Worm (Caenorhabditis elegans) whole organism, early embryonic: Measurements from ENCODE around the gene T14G8.3.

Source experiments
- B0310.2 ChIP-seq: sonication (generic microtip); optimal IDR thresholded peaks from 2 replicates; lab custom pipeline; 2016; ENCODE audit warnings: mild to moderate bottlenecking, missing genetic modification characterization, missing compliant biosample characterization
- F13C5.2 ChIP-seq: sonication (generic microtip); optimal IDR thresholded peaks from 2 replicates; lab custom pipeline; 2017; ENCODE audit warnings: mild to moderate bottlenecking, missing genetic modification characterization, inconsistent platforms, missing compliant biosample characterization
- aly-1 ChIP-seq: sonication (generic microtip); optimal IDR thresholded peaks from 2 replicates; lab custom pipeline; 2016; ENCODE audit warnings: missing genetic modification characterization, missing compliant biosample characterization
- ama-1 ChIP-seq: fragments of 150-350 bp; optimal IDR thresholded peaks from 2 replicates; lab custom pipeline; 2014
- ceh-13 ChIP-seq: fragments of 200-800 bp; sonication (Bioruptor generic); optimal IDR thresholded peaks from 2 replicates; lab custom pipeline; 2018; ENCODE audit warnings: mild to moderate bottlenecking, missing genetic modification characterization, missing compliant biosample characterization
- ceh-36 ChIP-seq: sonication (generic microtip); optimal IDR thresholded peaks from 2 replicates; lab custom pipeline; 2016; ENCODE audit warnings: missing genetic modification characterization, inconsistent platforms, missing compliant biosample characterization
- ets-7 ChIP-seq: sonication (generic microtip); optimal IDR thresholded peaks from 2 replicates; lab custom pipeline; 2016; ENCODE audit warnings: missing genotype, missing genetic modification characterization, missing compliant biosample characterization
- flt-1 ChIP-seq: fragments of 200-800 bp; sonication (Bioruptor generic); IDR thresholded peaks from 2 replicates; pipeline ENCODE4 v1.3.6; 2022; ENCODE audit warnings: missing genetic modification characterization, missing compliant biosample characterization
- hmbx-1 ChIP-seq: sonication (generic microtip); optimal IDR thresholded peaks from 2 replicates; lab custom pipeline; 2016; ENCODE audit warnings: mild to moderate bottlenecking, missing genetic modification characterization, missing compliant biosample characterization
- hmg-4 ChIP-seq: fragments of 200-800 bp; sonication (Bioruptor generic); optimal IDR thresholded peaks from 2 replicates; lab custom pipeline; 2018; ENCODE audit warnings: mild to moderate bottlenecking, missing genetic modification characterization, missing compliant biosample characterization
- hnd-1 ChIP-seq: sonication (generic microtip); optimal IDR thresholded peaks from 2 replicates; lab custom pipeline; 2016; ENCODE audit warnings: missing genetic modification characterization, missing compliant biosample characterization
- pes-1 ChIP-seq: fragments of 200-800 bp; sonication (Bioruptor generic); IDR thresholded peaks from 2 replicates; pipeline ENCODE4 v1.3.6; 2022; ENCODE audit warnings: missing genetic modification reagents, missing genetic modification characterization, missing compliant biosample characterization
- scrt-1 ChIP-seq: fragments of 200-800 bp; sonication (Bioruptor generic); IDR thresholded peaks from 2 replicates; pipeline ENCODE4 v1.3.6; 2022; ENCODE audit warnings: missing genetic modification characterization, missing compliant biosample characterization
- sea-1 ChIP-seq: fragments of 200-800 bp; sonication (Bioruptor generic); conservative IDR thresholded peaks from 2 replicates; pipeline ENCODE4 v1.3.6; 2022; ENCODE audit warnings: missing genetic modification characterization, missing compliant biosample characterization
- tbx-11 ChIP-seq: fragments of 200-800 bp; sonication (Bioruptor generic); IDR thresholded peaks from 2 replicates; pipeline ENCODE4 v1.3.6; 2022; ENCODE audit warnings: missing genetic modification characterization, missing compliant biosample characterization
- tbx-37 ChIP-seq: fragments of 200-800 bp; sonication (Bioruptor generic); conservative IDR thresholded peaks from 2 replicates; pipeline ENCODE4 v1.3.6; 2022; ENCODE audit warnings: missing genetic modification reagents, missing genetic modification characterization, missing compliant biosample characterization
- tra-4 ChIP-seq: sonication (generic microtip); optimal IDR thresholded peaks from 2 replicates; lab custom pipeline; 2017; ENCODE audit warnings: missing genetic modification characterization, missing compliant biosample characterization

T14G8.3 gene

DNA sequence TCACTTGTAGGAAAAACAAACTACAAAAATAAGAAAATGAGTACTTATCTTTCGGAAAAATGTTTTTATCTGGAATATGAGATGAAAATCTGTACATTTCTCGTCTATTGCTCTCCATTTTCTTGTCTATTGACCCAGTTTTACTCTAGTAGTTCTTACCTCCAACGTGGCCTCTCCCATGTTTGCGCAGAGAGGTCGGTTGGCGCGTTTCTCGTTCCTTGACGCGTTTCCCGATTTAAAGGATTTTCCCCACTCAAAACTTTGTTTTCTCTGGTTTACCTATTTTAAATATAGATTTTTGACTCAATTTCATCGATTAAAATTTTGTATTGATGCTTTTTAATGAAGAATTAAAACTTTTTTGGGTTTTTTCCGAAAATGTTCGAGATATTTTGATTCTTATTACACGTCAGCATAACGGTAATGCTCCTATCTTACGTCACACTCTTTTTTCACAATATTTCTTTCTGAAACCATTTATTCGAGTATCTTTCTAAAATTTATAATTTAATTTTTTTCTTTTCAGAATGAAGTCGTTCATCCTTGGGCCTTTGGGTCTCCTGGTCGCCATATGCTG lies at the start of gene T14G8.3:
Gene T14G8.3 (plus strand): TSS at position 527 of the 577 bp plus-strand sequence.
- TF ChIP-seq tra-4 (tag; lab: Kevin White, UChicago) (no peak), hmbx-1 (tag; lab: Kevin White, UChicago) (no peak), hmg-4 (GFP tag; lab: Kevin White, UChicago) (no peak), B0310.2 (tag; lab: Kevin White, UChicago) (no peak), aly-1 (no peak), hnd-1 (no peak)

DNA sequence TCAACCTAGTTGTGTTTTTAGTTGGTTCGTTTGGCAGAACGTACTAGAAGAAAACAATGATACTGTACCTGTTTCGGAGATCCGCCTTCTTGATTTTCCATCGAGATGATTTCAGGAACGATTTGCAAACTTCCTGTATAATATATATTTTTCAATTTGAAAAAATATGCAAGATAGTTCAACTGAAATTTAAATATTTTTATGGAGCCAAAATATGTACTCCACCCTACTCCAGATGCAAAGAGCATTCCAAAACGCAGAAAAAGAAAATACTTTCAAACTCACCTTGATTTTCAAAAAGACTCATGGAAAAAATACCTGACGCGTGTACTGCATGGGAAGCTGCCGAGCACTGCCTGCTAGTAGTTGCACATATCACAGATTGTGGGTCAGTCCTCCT lies 47.5 kb upstream of the T14G8.3 start, which contains the start of gene gei-3:
Gene gei-3 (minus strand): TSS at position 101 of the 400 bp plus-strand sequence.
- TF ChIP-seq ceh-36 (tag; lab: Kevin White, UChicago) (no peak), aly-1 (no peak), sea-1 (GFP tag; lab: Robert Waterston, UW) (no peak), tbx-11 (no peak), ceh-13 (no peak), pes-1 (GFP tag; lab: Robert Waterston, UW) (no peak), hnd-1 (no peak), F13C5.2 (tag; lab: Kevin White, UChicago) (no peak), flt-1 (GFP tag; lab: Robert Waterston, UW) (no peak)

DNA sequence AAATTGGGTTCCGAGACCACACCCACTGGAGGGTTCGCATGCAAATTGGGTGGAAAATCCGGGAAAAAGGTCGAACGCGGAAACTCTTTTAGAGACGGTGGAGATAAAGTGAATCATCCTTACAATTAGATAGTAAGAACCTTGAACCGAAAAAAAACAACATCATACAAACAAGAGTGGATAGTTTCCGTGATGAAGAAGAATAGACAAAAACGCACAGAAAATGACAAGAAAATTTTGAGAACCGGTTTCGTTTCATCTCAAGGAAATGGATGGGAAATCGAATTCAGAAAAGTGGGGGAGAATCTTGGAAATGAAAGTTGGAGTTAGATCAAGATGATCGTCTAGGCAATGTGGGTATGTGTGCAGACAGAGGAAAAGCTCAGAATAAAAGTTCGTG lies 45.7 kb upstream of the T14G8.3 start:
- TF ChIP-seq hmg-4 (GFP tag; lab: Kevin White, UChicago) = no peak
- no peak for TF ChIP-seq ceh-13
- TF ChIP-seq hmbx-1 (tag; lab: Kevin White, UChicago) = no peak
- no peak for TF ChIP-seq pes-1 (GFP tag; lab: Robert Waterston, UW)
- TF ChIP-seq flt-1 (GFP tag; lab: Robert Waterston, UW) = no peak
- no peak for TF ChIP-seq aly-1
- no peak for TF ChIP-seq tra-4 (tag; lab: Kevin White, UChicago)
- no peak for TF ChIP-seq B0310.2 (tag; lab: Kevin White, UChicago)
- TF ChIP-seq F13C5.2 (tag; lab: Kevin White, UChicago) = no peak
- TF ChIP-seq tbx-11 = no peak
- TF ChIP-seq ets-7 (tag; lab: Kevin White, UChicago) = no peak
- no peak for TF ChIP-seq sea-1 (GFP tag; lab: Robert Waterston, UW)
- TF ChIP-seq ama-1 (lab: Kevin White, UChicago) = no peak
- TF ChIP-seq scrt-1 (GFP tag; lab: Robert Waterston, UW) = no peak
- TF ChIP-seq ceh-36 (tag; lab: Kevin White, UChicago) = no peak
- no peak for TF ChIP-seq hnd-1

DNA sequence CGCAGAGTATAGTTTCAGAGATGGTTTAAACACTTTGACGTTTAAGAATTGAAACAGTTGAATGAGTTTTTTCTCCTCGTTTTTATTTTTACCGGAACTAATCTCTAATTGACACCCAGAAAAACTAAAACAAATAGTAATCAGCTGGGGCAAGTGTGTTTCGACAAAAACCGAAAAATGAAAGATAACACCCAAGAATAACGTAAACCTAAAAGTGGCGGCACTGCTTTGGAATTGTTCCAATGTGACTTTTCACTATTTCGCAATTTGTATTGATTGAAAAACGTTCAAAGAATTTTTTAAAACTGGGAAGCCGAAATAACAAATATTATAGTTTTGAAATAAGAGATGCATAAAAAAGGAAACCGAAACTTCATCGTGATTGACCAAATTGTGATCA lies 42.3 kb upstream of the T14G8.3 start:
- TF ChIP-seq sea-1 (GFP tag; lab: Robert Waterston, UW) = no peak
- no peak for TF ChIP-seq tbx-11
- no peak for TF ChIP-seq hmg-4 (GFP tag; lab: Kevin White, UChicago)
- TF ChIP-seq hnd-1 = no peak
- no peak for TF ChIP-seq tbx-37 (GFP tag; lab: Robert Waterston, UW)
- no peak for TF ChIP-seq ceh-36 (tag; lab: Kevin White, UChicago)
- no peak for TF ChIP-seq B0310.2 (tag; lab: Kevin White, UChicago)
- TF ChIP-seq flt-1 (GFP tag; lab: Robert Waterston, UW) = no peak
- no peak for TF ChIP-seq hmbx-1 (tag; lab: Kevin White, UChicago)
- TF ChIP-seq scrt-1 (GFP tag; lab: Robert Waterston, UW) = no peak
- no peak for TF ChIP-seq ama-1 (lab: Kevin White, UChicago)
- TF ChIP-seq pes-1 (GFP tag; lab: Robert Waterston, UW) = no peak
- TF ChIP-seq aly-1 = no peak
- TF ChIP-seq tra-4 (tag; lab: Kevin White, UChicago) = no peak
- TF ChIP-seq ceh-13 = no peak
- no peak for TF ChIP-seq F13C5.2 (tag; lab: Kevin White, UChicago)
- no peak for TF ChIP-seq ets-7 (tag; lab: Kevin White, UChicago)

DNA sequence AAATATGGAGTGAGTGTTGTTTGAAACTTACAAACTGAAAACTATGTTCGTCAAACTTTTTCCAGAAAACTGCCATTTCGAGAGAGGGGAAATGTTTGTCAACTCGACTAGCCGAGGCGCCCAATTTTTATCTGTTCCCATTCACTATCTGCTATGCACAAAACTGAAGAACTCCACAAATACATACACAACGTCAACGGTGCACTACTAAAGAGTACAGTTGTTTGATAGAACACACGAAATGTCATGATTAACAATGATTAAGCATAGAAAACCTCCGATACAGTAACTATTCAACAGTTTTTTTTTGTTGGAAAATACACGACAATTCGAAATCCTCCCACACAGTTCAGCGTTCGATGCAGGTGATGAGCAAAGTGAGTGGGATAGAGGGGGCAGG lies 41.5 kb upstream of the T14G8.3 start:
- TF ChIP-seq F13C5.2 (tag; lab: Kevin White, UChicago) (no peak), flt-1 (GFP tag; lab: Robert Waterston, UW) (no peak), ceh-13 (no peak), B0310.2 (tag; lab: Kevin White, UChicago) (no peak), pes-1 (GFP tag; lab: Robert Waterston, UW) (no peak), aly-1 (no peak), ama-1 (lab: Kevin White, UChicago) (no peak), tra-4 (tag; lab: Kevin White, UChicago) (no peak), scrt-1 (GFP tag; lab: Robert Waterston, UW) (no peak), hmg-4 (GFP tag; lab: Kevin White, UChicago) (no peak), hmbx-1 (tag; lab: Kevin White, UChicago) (no peak), tbx-37 (GFP tag; lab: Robert Waterston, UW) (no peak), ceh-36 (tag; lab: Kevin White, UChicago) (no peak), ets-7 (tag; lab: Kevin White, UChicago) (no peak)

DNA sequence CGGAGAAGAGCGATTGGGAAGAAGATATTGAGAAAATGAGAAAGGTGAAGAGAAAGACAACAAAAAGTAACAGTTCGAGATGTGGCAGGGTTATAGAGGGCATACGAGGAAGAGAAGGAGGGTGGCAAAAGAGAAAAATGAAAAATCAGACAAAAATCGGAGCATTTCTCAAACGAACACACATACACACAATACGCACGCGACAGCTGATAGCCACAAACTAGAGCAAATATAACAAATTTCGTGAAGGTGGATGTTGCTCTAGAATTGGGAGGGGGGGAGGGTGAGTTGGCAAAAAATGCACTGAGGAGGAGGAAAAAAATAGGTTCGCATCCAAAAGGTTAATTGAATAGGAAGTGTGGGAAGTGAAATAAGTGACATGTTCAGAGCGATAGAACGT lies 35.9 kb upstream of the T14G8.3 start:
- TF ChIP-seq tra-4 (tag; lab: Kevin White, UChicago) (no peak), hnd-1 (no peak), hmg-4 (GFP tag; lab: Kevin White, UChicago) (no peak), F13C5.2 (tag; lab: Kevin White, UChicago) (no peak), tbx-11 (no peak), tbx-37 (GFP tag; lab: Robert Waterston, UW) (no peak), flt-1 (GFP tag; lab: Robert Waterston, UW) (no peak), B0310.2 (tag; lab: Kevin White, UChicago) (no peak), ceh-13 (no peak), scrt-1 (GFP tag; lab: Robert Waterston, UW) (no peak), sea-1 (GFP tag; lab: Robert Waterston, UW) (no peak), hmbx-1 (tag; lab: Kevin White, UChicago) (no peak), ama-1 (lab: Kevin White, UChicago) (no peak), ceh-36 (tag; lab: Kevin White, UChicago) (no peak), pes-1 (GFP tag; lab: Robert Waterston, UW) (no peak), ets-7 (tag; lab: Kevin White, UChicago) (no peak), aly-1 (no peak)

DNA sequence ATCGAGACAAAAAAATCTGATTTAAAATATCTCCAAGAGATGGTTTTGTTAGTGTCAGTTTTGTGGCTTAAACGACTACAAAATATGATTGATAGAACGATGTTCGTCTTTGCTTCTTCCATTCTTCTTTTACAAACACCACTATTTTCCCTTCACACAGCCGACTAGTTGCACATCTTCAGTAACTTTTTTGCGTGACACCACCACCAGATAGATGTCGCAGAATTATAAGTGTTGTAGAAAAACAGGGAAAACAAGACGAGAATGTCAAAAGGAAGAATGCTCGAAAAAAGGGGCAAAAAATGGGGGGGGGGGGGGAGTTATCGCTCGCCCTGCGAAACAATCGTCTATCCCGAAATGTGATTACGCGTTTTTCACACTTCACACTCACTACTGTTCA lies 34.3 kb upstream of the T14G8.3 start:
- TF ChIP-seq aly-1 (no peak), ama-1 (lab: Kevin White, UChicago) (no peak), B0310.2 (tag; lab: Kevin White, UChicago) (no peak), scrt-1 (GFP tag; lab: Robert Waterston, UW) (no peak), sea-1 (GFP tag; lab: Robert Waterston, UW) (no peak), tbx-11 (no peak), ceh-13 (no peak), flt-1 (GFP tag; lab: Robert Waterston, UW) (no peak), hmg-4 (GFP tag; lab: Kevin White, UChicago) (no peak)
